Worm (Caenorhabditis elegans) whole organism, L2 larva: Measurements from ENCODE around the gene K07H8.11.
A peak's percentile ranks its signal among the peaks of the same experiment; 100 is the strongest.

ENCODE experiments used
- C34F6.9 ChIP-seq: fragments of 150-350 bp; optimal IDR thresholded peaks from 2 replicates; lab custom pipeline; 2014; ENCODE audit warnings: missing biosample characterization, missing genetic modification characterization
- F13H6.1 ChIP-seq: sonication (generic microtip); optimal IDR thresholded peaks from 2 replicates; lab custom pipeline; 2016; ENCODE audit warnings: missing genetic modification characterization, missing compliant biosample characterization
- R02D3.7 ChIP-seq: fragments of 150-350 bp; optimal IDR thresholded peaks from 2 replicates; lab custom pipeline; 2014; ENCODE audit warnings: missing biosample characterization, missing genetic modification characterization
- Y55F3AM.14 ChIP-seq: fragments of 200-800 bp; sonication (Bioruptor generic); optimal IDR thresholded peaks from 2 replicates; lab custom pipeline; 2018; ENCODE audit warnings: mild to moderate bottlenecking, missing genetic modification characterization, missing compliant biosample characterization
- ZK546.5 ChIP-seq: sonication (generic microtip); optimal IDR thresholded peaks from 2 replicates; lab custom pipeline; 2017; ENCODE audit warnings: missing biosample characterization, missing genetic modification characterization
- alr-1 ChIP-seq: fragments of 150-350 bp; optimal IDR thresholded peaks from 2 replicates; lab custom pipeline; 2014; ENCODE audit warnings: missing biosample characterization, missing genetic modification characterization
- ama-1 ChIP-seq: fragments of 150-350 bp; optimal IDR thresholded peaks from 2 replicates; lab custom pipeline; 2018; ENCODE audit warnings: inconsistent platforms
- blmp-1 ChIP-seq: sonication (generic microtip); optimal IDR thresholded peaks from 2 replicates; lab custom pipeline; 2017; ENCODE audit warnings: missing genetic modification characterization, mild to moderate bottlenecking, missing compliant biosample characterization, antibody characterized with exemption, moderate library complexity; ENCODE audit not compliant: insufficient read depth
- crh-2 ChIP-seq: sonication (generic microtip); optimal IDR thresholded peaks from 2 replicates; lab custom pipeline; 2017; ENCODE audit warnings: missing biosample characterization, missing genetic modification characterization
- dmd-4 ChIP-seq: sonication (generic microtip); optimal IDR thresholded peaks from 2 replicates; lab custom pipeline; 2017; ENCODE audit warnings: missing biosample characterization, missing genetic modification characterization
- elt-1 ChIP-seq: fragments of 150-350 bp; optimal IDR thresholded peaks from 2 replicates; lab custom pipeline; 2014; ENCODE audit warnings: missing biosample characterization, missing genetic modification characterization
- fos-1 ChIP-seq: fragments of 150-350 bp; optimal IDR thresholded peaks from 2 replicates; lab custom pipeline; 2014; ENCODE audit warnings: missing biosample characterization, missing genetic modification characterization
- gmeb-1 ChIP-seq: fragments of 150-350 bp; optimal IDR thresholded peaks from 2 replicates; lab custom pipeline; 2014; ENCODE audit warnings: missing biosample characterization, missing genetic modification characterization
- lin-11 ChIP-seq: fragments of 150-350 bp; sonication (generic microtip); optimal IDR thresholded peaks from 2 replicates; lab custom pipeline; 2014; ENCODE audit warnings: missing biosample characterization, missing genetic modification characterization, inconsistent platforms, mixed read lengths
- lin-13 ChIP-seq: fragments of 150-350 bp; optimal IDR thresholded peaks from 2 replicates; lab custom pipeline; 2014; ENCODE audit warnings: missing biosample characterization, missing genetic modification reagents, missing genetic modification characterization
- lin-39 ChIP-seq: fragments of 150-350 bp; optimal IDR thresholded peaks from 2 replicates; lab custom pipeline; 2014; ENCODE audit warnings: missing biosample characterization, missing genetic modification reagents, missing genetic modification characterization
- lsy-2 ChIP-seq, 2 experiments: fragments of 150-350 bp in 1 of 2; sonication (generic microtip) in 1 of 2; optimal IDR thresholded peaks; 2 replicates each; lab custom pipeline; 2014 to 2017; ENCODE audit warnings: missing biosample characterization in 2 of 2, missing genetic modification characterization in 2 of 2
- mab-5 ChIP-seq: fragments of 150-350 bp; optimal IDR thresholded peaks from 2 replicates; lab custom pipeline; 2014; ENCODE audit warnings: missing biosample characterization, missing genetic modification characterization
- mbf-1 ChIP-seq: sonication (generic microtip); optimal IDR thresholded peaks from 2 replicates; lab custom pipeline; 2017; ENCODE audit warnings: missing biosample characterization, missing genetic modification characterization
- mdl-1 ChIP-seq, 2 experiments: fragments of 150-350 bp in 1 of 2; sonication (generic microtip) in 1 of 2; optimal IDR thresholded peaks; 2 replicates each; lab custom pipeline; 2017; ENCODE audit warnings: missing biosample characterization in 2 of 2, missing genetic modification characterization in 2 of 2
- nhr-10 ChIP-seq: sonication (generic microtip); optimal IDR thresholded peaks from 2 replicates; lab custom pipeline; 2017; ENCODE audit warnings: missing biosample characterization, missing genetic modification characterization
- nhr-11 ChIP-seq: fragments of 150-350 bp; optimal IDR thresholded peaks from 2 replicates; lab custom pipeline; 2014; ENCODE audit warnings: missing biosample characterization, missing genetic modification characterization
- nhr-12 ChIP-seq: fragments of 150-350 bp; optimal IDR thresholded peaks from 2 replicates; lab custom pipeline; 2014; ENCODE audit warnings: missing biosample characterization, missing genetic modification characterization
- nhr-129 ChIP-seq: fragments of 150-350 bp; optimal IDR thresholded peaks from 2 replicates; lab custom pipeline; 2014; ENCODE audit warnings: missing biosample characterization, missing genetic modification characterization
- nhr-21 ChIP-seq: fragments of 150-350 bp; optimal IDR thresholded peaks from 2 replicates; lab custom pipeline; 2014; ENCODE audit warnings: missing biosample characterization, missing genetic modification characterization
- nhr-23 ChIP-seq: fragments of 150-350 bp; optimal IDR thresholded peaks from 2 replicates; lab custom pipeline; 2014; ENCODE audit warnings: missing biosample characterization, missing genetic modification reagents, missing genetic modification characterization
- nhr-237 ChIP-seq: fragments of 150-350 bp; optimal IDR thresholded peaks from 2 replicates; lab custom pipeline; 2014; ENCODE audit warnings: missing biosample characterization, missing genetic modification characterization
- nhr-6 ChIP-seq: fragments of 150-350 bp; optimal IDR thresholded peaks from 2 replicates; lab custom pipeline; 2014; ENCODE audit warnings: missing biosample characterization, missing genetic modification characterization
- nhr-77 ChIP-seq: fragments of 150-350 bp; optimal IDR thresholded peaks from 2 replicates; lab custom pipeline; 2014; ENCODE audit warnings: missing biosample characterization, missing genetic modification characterization
- peb-1 ChIP-seq: fragments of 150-350 bp; optimal IDR thresholded peaks from 2 replicates; lab custom pipeline; 2014; ENCODE audit warnings: missing biosample characterization, missing genetic modification characterization
- sma-3 ChIP-seq: sonication (generic microtip); optimal IDR thresholded peaks from 2 replicates; lab custom pipeline; 2016; ENCODE audit warnings: missing genetic modification reagents, missing genetic modification characterization, missing compliant biosample characterization
- sma-9 ChIP-seq, 2 experiments: fragments of 150-350 bp in 1 of 2; sonication (generic microtip) in 1 of 2; optimal IDR thresholded peaks; 2 replicates each; lab custom pipeline; 2014 to 2016; ENCODE audit warnings: missing genetic modification characterization in 2 of 2, mild to moderate bottlenecking in 1 of 2, missing biosample characterization in 1 of 2, missing compliant biosample characterization in 1 of 2, missing genetic modification reagents in 1 of 2, moderate library complexity in 1 of 2
- unc-39 ChIP-seq: fragments of 150-350 bp; optimal IDR thresholded peaks from 2 replicates; lab custom pipeline; 2014; ENCODE audit warnings: missing biosample characterization, missing genetic modification characterization
- unc-55 ChIP-seq: fragments of 150-350 bp; sonication (generic microtip); optimal IDR thresholded peaks from 3 replicates; lab custom pipeline; 2014; ENCODE audit warnings: missing biosample characterization, missing genetic modification reagents, missing genetic modification characterization
- unc-62 ChIP-seq: fragments of 150-350 bp; optimal IDR thresholded peaks from 2 replicates; lab custom pipeline; 2014; ENCODE audit warnings: missing biosample characterization, missing genetic modification reagents, missing genetic modification characterization
- ztf-1 ChIP-seq: fragments of 200-800 bp; sonication (Bioruptor generic); conservative IDR thresholded peaks from 2 replicates; pipeline ENCODE4 v1.3.6; 2022; ENCODE audit warnings: missing genetic modification characterization, missing compliant biosample characterization

Gene K07H8.11

ce11 chrIV:8289580-8290323 is 14.6 kb upstream of the K07H8.11 start, which contains the start of gene daf-31:
Gene daf-31, plus strand, starts transcription at chrIV:8290273.
- TF ChIP-seq lin-11 (tag; lab: Kevin White, UChicago) (no peak), crh-2 (tag; lab: Kevin White, UChicago) (peak; percentile 19), lin-13 (peak; percentile 29), unc-55 (GFP tag; lab: Kevin White, UChicago) (peak; percentile 76), gmeb-1 (tag; lab: Kevin White, UChicago) (peak; percentile 54), unc-39 (no peak), sma-9 (GFP tag; optimal IDR thresholded peaks at IDR 0.05; lab: Kevin White, UChicago) (peak; percentile 4), sma-9 (tag; optimal IDR thresholded peaks at IDR 0.05; lab: Kevin White, UChicago) (no peak), F13H6.1 (tag; lab: Kevin White, UChicago) (peak; percentile 28), alr-1 (tag; lab: Kevin White, UChicago) (no peak), nhr-11 (tag; lab: Kevin White, UChicago) (no peak), mab-5 (tag; lab: Kevin White, UChicago) (no peak), C34F6.9 (tag; lab: Kevin White, UChicago) (peak; percentile 58), R02D3.7 (tag; lab: Kevin White, UChicago) (no peak), fos-1 (tag; lab: Kevin White, UChicago) (peak; percentile 31), ama-1 (no peak), nhr-129 (tag; lab: Kevin White, UChicago) (peak; percentile 57), lin-39 (tag; lab: Kevin White, UChicago) (no peak), dmd-4 (no peak), mbf-1 (tag; lab: Kevin White, UChicago) (no peak), nhr-6 (no peak), lsy-2 (tag; optimal IDR thresholded peaks at IDR 0.05; lab: Kevin White, UChicago) (peak in 1 of 2 experiments; percentile 77)

- TF ChIP-seq ZK546.5 (tag; lab: Kevin White, UChicago) = no peak
- no peak for TF ChIP-seq nhr-129 (tag; lab: Kevin White, UChicago)
- no peak for TF ChIP-seq nhr-10 (tag; lab: Kevin White, UChicago)
- TF ChIP-seq peb-1 (tag; lab: Kevin White, UChicago) = no peak
- no peak for TF ChIP-seq sma-9 (GFP tag; optimal IDR thresholded peaks at IDR 0.05; lab: Kevin White, UChicago)
- no peak for TF ChIP-seq sma-9 (tag; optimal IDR thresholded peaks at IDR 0.05; lab: Kevin White, UChicago)
- TF ChIP-seq R02D3.7 (tag; lab: Kevin White, UChicago) = no peak
- TF ChIP-seq nhr-77 (tag; lab: Kevin White, UChicago) = no peak
Measured at ce11 chrIV:8289505-8289579, 14.2 kb upstream of the K07H8.11 start, which contains the start of gene nucl-1. Gene nucl-1, minus strand, starts transcription at chrIV:8289530.

- TF ChIP-seq lin-39 (tag; lab: Kevin White, UChicago) (no peak), nhr-12 (tag; lab: Kevin White, UChicago) (no peak), nhr-6 (no peak), unc-55 (GFP tag; lab: Kevin White, UChicago) (no peak), ztf-1 (no peak), C34F6.9 (tag; lab: Kevin White, UChicago) (no peak), nhr-10 (tag; lab: Kevin White, UChicago) (no peak), nhr-237 (tag; lab: Kevin White, UChicago) (no peak)
Measured at ce11 chrIV:8289105-8289504, 14.0 kb upstream of the K07H8.11 start.

ce11 chrIV:8287287-8287686 is 12.2 kb upstream of the K07H8.11 start:
- TF ChIP-seq unc-62 (GFP tag; lab: Kevin White, UChicago) (no peak), R02D3.7 (tag; lab: Kevin White, UChicago) (no peak), Y55F3AM.14 (GFP tag; lab: Kevin White, UChicago) (no peak), mbf-1 (tag; lab: Kevin White, UChicago) (no peak), blmp-1 (tag; lab: Kevin White, UChicago) (no peak), sma-3 (GFP tag; lab: Kevin White, UChicago) (no peak), unc-55 (GFP tag; lab: Kevin White, UChicago) (no peak), mab-5 (tag; lab: Kevin White, UChicago) (no peak), elt-1 (tag; lab: Kevin White, UChicago) (no peak), mdl-1 (tag; optimal IDR thresholded peaks at IDR 0.05; lab: Kevin White, UChicago) (no peak), lsy-2 (tag; optimal IDR thresholded peaks at IDR 0.05; lab: Kevin White, UChicago) (no peak), nhr-23 (tag; lab: Kevin White, UChicago) (no peak), nhr-77 (tag; lab: Kevin White, UChicago) (no peak), nhr-129 (tag; lab: Kevin White, UChicago) (no peak), nhr-21 (tag; lab: Kevin White, UChicago) (no peak), F13H6.1 (tag; lab: Kevin White, UChicago) (no peak)
- TF ChIP-seq, all 48 proteins: peak for 0
